Fruit fly (Drosophila melanogaster): ENCODE data around the gene Mitofilin.

The Mitofilin gene

DNA sequence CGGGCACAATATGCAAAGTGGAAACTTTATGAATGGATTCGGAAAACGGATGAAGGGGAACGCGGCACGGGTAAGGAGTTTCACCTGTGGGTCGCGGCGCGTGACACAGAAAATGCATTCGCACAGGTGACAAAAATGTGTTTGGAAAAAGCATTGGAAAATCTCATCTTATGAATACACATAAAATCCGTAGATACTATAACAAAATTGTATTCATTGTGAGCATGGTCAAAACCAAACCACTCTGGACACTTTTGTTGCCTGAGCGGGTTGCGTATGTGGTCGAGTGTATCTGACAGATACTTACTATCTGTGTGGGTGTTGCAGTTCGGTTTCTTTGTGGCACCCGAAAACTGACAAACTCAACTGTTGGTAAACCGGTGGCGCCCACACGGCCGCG is 16.3 kb upstream of the Mitofilin start (continued):
- no peak for TF ChIP-seq CG14860 (GFP tag; IDR thresholded peaks at IDR 0.05; ENCODE audit: partially characterized antibody)
- peak; percentile 38; the same call in 1 of the 2 replicates for TF ChIP-seq sens-2 (GFP tag; IDR thresholded peaks at IDR 0.05)
- no peak for TF ChIP-seq CHES-1-like (GFP tag; optimal IDR thresholded peaks at IDR 0.05)
- TF ChIP-seq CG5180 (GFP tag; optimal IDR thresholded peaks at IDR 0.05) = no peak
- no peak for TF ChIP-seq dm (GFP tag; optimal IDR thresholded peaks at IDR 0.05)
- TF ChIP-seq CG9727 (GFP tag; optimal IDR thresholded peaks at IDR 0.05) = peak; percentile 26
- TF ChIP-seq CG6689 (GFP tag; IDR thresholded peaks at IDR 0.05) = peak; percentile 62
- no peak for TF ChIP-seq Hr39 (optimal IDR thresholded peaks at IDR 0.05)
- peak; percentile 85; the same call in 2 of the 3 replicates for TF ChIP-seq sr (GFP tag; IDR thresholded peaks at IDR 0.05)

DNA sequence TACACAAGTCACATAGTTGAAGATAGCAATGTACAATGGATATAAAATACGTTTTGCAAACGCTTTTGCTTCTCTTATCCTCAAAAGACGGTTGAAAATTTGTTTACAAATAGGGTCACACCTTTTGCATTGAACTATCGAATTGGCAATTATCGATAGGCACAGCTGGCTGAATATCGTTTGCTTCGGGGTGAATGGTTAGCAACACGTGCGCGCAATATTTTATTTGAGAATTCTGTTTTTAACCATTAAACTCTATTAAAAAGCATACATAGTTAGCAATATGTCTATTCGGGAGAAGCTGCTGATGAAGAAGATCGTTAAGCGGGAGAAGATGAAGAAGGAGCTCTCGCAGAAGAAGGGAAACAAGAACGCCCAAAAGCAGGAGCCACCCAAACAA is 12.4 kb upstream of the Mitofilin start:
- peak; percentile 2 for TF ChIP-seq CG10267 (tag; optimal IDR thresholded peaks at IDR 0.05)
- peak; percentile 93 for TF ChIP-seq dm (GFP tag; optimal IDR thresholded peaks at IDR 0.05)
- TF ChIP-seq CG7963 (GFP tag; IDR thresholded peaks at IDR 0.05; ENCODE audit: partially characterized antibody) = peak; percentile 78; the same call in 2 of the 3 replicates
- TF ChIP-seq CG16813 (GFP tag; IDR thresholded peaks at IDR 0.05; ENCODE audit: partially characterized antibody) = peak; percentile 74
- TF ChIP-seq MESR4 (GFP tag; optimal IDR thresholded peaks at IDR 0.05) = peak; percentile 35
- peak; percentile 86 for TF ChIP-seq mld (GFP tag; IDR thresholded peaks at IDR 0.05; ENCODE audit: partially characterized antibody)
- TF ChIP-seq Opbp (GFP tag; IDR thresholded peaks at IDR 0.05; ENCODE audit: partially characterized antibody) = peak; percentile 82
- no peak for TF ChIP-seq chn (GFP tag; optimal IDR thresholded peaks at IDR 0.05)
- no peak for TF ChIP-seq CG1647 (GFP tag; optimal IDR thresholded peaks at IDR 0.05)
- no peak for TF ChIP-seq maf-S (GFP tag; optimal IDR thresholded peaks at IDR 0.05)
- TF ChIP-seq CG17829 (tag; optimal IDR thresholded peaks at IDR 0.05) = peak; percentile 13
- no peak for TF ChIP-seq Sry-β (GFP tag; optimal IDR thresholded peaks at IDR 0.05)
- peak; percentile 4 for TF ChIP-seq zen (tag; optimal IDR thresholded peaks at IDR 0.05)
- no peak for TF ChIP-seq Six4 (GFP tag; optimal IDR thresholded peaks at IDR 0.05)
- peak; percentile 25 for TF ChIP-seq nmo (GFP tag; optimal IDR thresholded peaks at IDR 0.05)
- peak; percentile 81 for TF ChIP-seq zen2 (GFP tag; IDR thresholded peaks at IDR 0.05; ENCODE audit: partially characterized antibody)
- TF ChIP-seq slou (GFP tag; optimal IDR thresholded peaks at IDR 0.05) = no peak
- TF ChIP-seq HLH4C (GFP tag; IDR thresholded peaks at IDR 0.05; ENCODE audit: partially characterized antibody) = peak; percentile 78
- TF ChIP-seq ato (GFP tag; IDR thresholded peaks at IDR 0.05; ENCODE audit: partially characterized antibody) = peak; percentile 85
- TF ChIP-seq Eip74EF (GFP tag; optimal IDR thresholded peaks at IDR 0.05) = no peak
- peak; percentile 20; the same call in 1 of the 2 replicates for TF ChIP-seq onecut (GFP tag; IDR thresholded peaks at IDR 0.05)
- peak; percentile 55 for TF ChIP-seq cwo (GFP tag; optimal IDR thresholded peaks at IDR 0.05)
- no peak for TF ChIP-seq CG32772 (GFP tag; IDR thresholded peaks at IDR 0.05)
- peak; percentile 57; the same call in 1 of the 3 replicates for TF ChIP-seq vnd (GFP tag; IDR thresholded peaks at IDR 0.05; ENCODE audit: partially characterized antibody)
- TF ChIP-seq CG17186 (GFP tag; optimal IDR thresholded peaks at IDR 0.05) = peak; percentile 29
- TF ChIP-seq CG7987 (GFP tag; optimal IDR thresholded peaks at IDR 0.05) = no peak
- no peak for TF ChIP-seq HLH54F (GFP tag; optimal IDR thresholded peaks at IDR 0.05)
- TF ChIP-seq Sry-δ (GFP tag; optimal IDR thresholded peaks at IDR 0.05) = peak; percentile 69
- peak; percentile 86 for TF ChIP-seq amos (GFP tag; IDR thresholded peaks at IDR 0.05; ENCODE audit: partially characterized antibody)
- TF ChIP-seq Stat92E (GFP tag; optimal IDR thresholded peaks at IDR 0.05) = no peak
- peak; percentile 84 for TF ChIP-seq bbx (GFP tag; IDR thresholded peaks at IDR 0.05; ENCODE audit: partially characterized antibody)
- no peak for TF ChIP-seq CG6689 (GFP tag; IDR thresholded peaks at IDR 0.05)
- TF ChIP-seq CG17802 (tag; optimal IDR thresholded peaks at IDR 0.05) = no peak
- peak in 1 of 2 experiments; percentile 82 for TF ChIP-seq insv (GFP tag; optimal IDR thresholded peaks at IDR 0.05)
- TF ChIP-seq Max (GFP tag; optimal IDR thresholded peaks at IDR 0.05) = peak; percentile 78
- TF ChIP-seq CG12659 (GFP tag; optimal IDR thresholded peaks at IDR 0.05) = peak; percentile 26
- no peak for TF ChIP-seq ro (GFP tag; IDR thresholded peaks at IDR 0.05)
- TF ChIP-seq pzg (GFP tag; optimal IDR thresholded peaks at IDR 0.05) = peak; percentile 60
- no peak for TF ChIP-seq vfl (GFP tag; optimal IDR thresholded peaks at IDR 0.05)
- 0 out of 3 replicates have a peak, but pooled peaks have one; percentile 42 for TF ChIP-seq hb (GFP tag; IDR thresholded peaks at IDR 0.05; ENCODE audit: partially characterized antibody)

Measured in whole organism, embryonic.